Worm (Caenorhabditis elegans): ENCODE measurements around the gene old-2.

old-2 gene

DNA sequence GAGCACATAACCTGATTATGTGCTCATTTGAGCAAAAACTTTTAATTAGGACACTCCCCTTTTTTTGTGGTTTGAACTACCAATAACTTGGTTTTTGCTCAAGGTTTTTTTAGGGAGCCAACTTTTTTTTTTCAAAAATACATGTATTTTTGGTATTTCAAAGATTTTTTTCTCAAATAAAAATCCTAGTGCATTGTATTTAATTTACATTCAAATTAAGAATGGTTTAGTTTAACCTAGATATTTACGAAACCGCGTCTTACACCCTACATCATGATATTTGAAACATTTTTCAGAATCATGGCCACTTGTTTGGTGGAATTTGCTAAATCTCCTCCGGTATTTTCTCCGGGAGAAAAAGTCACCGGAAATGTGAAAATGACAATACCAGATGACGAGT is 14.5 kb downstream of the old-2 start, which contains the start of gene arrd-5:
Gene arrd-5, plus strand, starts transcription at position 301 of the 400 bp plus-strand sequence.
- TF ChIP-seq nhr-90 (tag; optimal IDR thresholded peaks at IDR 0.05) = no peak
- TF ChIP-seq madf-10 (tag; optimal IDR thresholded peaks at IDR 0.05) = no peak
- TF ChIP-seq F57A8.1 (GFP tag; optimal IDR thresholded peaks at IDR 0.05) = no peak
- TF ChIP-seq die-1 (tag; optimal IDR thresholded peaks at IDR 0.05) = no peak
- TF ChIP-seq lin-54 (GFP tag; optimal IDR thresholded peaks at IDR 0.05) = no peak
- TF ChIP-seq F37B4.10 (GFP tag; IDR thresholded peaks at IDR 0.05) = no peak

DNA sequence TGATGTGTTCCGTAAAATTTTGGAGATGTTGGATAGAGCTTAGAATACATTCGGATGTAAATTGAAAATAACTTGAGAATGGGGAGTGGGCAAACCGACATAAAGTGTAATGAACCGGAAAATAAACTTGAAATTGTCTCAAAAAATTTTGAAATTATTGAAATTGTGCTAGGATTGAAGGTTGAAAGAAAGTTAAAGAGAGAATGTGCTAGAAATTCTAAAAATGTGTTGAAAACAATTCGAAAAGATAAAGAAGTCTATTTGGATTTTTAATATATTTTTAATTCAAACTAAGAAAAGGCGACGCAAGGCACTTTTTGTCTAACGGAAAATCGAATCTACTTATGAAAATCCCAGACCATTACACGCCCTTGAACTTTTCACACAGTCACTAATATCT is 15.5 kb downstream of the old-2 start, which contains the start of gene ZK938.3:
Gene ZK938.3, minus strand, starts transcription at position 101 of the 400 bp plus-strand sequence.
- TF ChIP-seq attf-5 (GFP tag; optimal IDR thresholded peaks at IDR 0.05) (no peak), nfya-1 (tag; optimal IDR thresholded peaks at IDR 0.05; ENCODE audit: borderline replicate concordance, insufficient read depth) (no peak), B0261.1 (tag; optimal IDR thresholded peaks at IDR 0.05) (no peak), nhr-80 (tag; optimal IDR thresholded peaks at IDR 0.05) (no peak)

DNA sequence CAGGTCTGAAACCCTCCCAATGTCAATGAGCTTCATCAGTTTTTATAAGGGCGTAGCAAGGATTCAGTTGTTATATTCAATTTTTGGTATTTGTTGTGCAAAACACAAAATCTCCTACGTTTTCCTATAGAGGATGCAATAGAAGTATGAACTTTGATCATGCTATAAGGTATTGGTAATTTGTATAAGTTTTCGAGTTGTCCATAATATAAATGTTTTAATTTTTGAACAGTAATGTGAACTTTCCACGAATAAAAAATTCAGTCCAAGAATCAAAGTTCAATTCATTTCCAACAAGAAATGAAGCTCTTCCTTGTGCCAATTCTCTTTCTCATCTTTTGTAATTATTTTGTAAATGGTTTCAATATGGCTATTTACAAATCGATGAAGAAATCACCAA is 18.4 kb downstream of the old-2 start, which contains the start of gene ZK938.12:
Gene ZK938.12, plus strand, starts transcription at position 301 of the 400 bp plus-strand sequence.
- TF ChIP-seq hmg-20 (GFP tag; IDR thresholded peaks at IDR 0.05) = no peak

DNA sequence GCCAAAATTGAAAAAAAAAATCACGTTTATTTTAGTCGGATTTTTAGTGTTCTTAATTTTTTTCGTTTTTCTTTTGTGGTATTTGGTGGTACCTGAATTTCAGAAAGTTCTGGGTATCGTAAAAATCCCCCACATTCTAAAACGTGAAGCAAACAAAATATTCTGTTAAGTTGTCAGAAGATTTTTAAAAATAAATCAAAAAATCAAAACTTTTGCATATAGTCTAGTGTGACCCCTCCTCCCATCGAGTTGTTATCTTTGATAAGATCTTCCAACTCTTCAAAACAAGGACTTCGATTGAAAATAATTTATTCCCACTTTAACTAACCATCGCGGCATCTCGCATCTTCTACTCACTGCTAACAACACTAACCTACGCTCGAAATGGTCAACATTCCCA is 20.3 kb downstream of the old-2 start, which contains the start of gene ZK938.1:
Gene ZK938.1, plus strand, starts transcription at position 301 of the 400 bp plus-strand sequence.
- TF ChIP-seq K11D2.4 (GFP tag; IDR thresholded peaks at IDR 0.05) = no peak
- TF ChIP-seq ztf-6 (GFP tag; IDR thresholded peaks at IDR 0.05) = no peak
- no peak for TF ChIP-seq Y79H2A.3 (GFP tag; conservative IDR thresholded peaks at IDR 0.05)
- TF ChIP-seq lin-54 (GFP tag; optimal IDR thresholded peaks at IDR 0.05) = no peak
- TF ChIP-seq let-526 (GFP tag; IDR thresholded peaks at IDR 0.05) = no peak
- no peak for TF ChIP-seq dpff-1 (tag; optimal IDR thresholded peaks at IDR 0.05)
- TF ChIP-seq Y67H2A.10 (GFP tag; conservative IDR thresholded peaks at IDR 0.05) = no peak
- TF ChIP-seq ceh-27 (GFP tag; optimal IDR thresholded peaks at IDR 0.05) = no peak
- no peak for TF ChIP-seq snpc-4 (GFP tag; optimal IDR thresholded peaks at IDR 0.05)
- no peak for TF ChIP-seq snpc-4 (tag; optimal IDR thresholded peaks at IDR 0.05)
- TF ChIP-seq nfyb-1 (GFP tag; IDR thresholded peaks at IDR 0.05) = no peak
- no peak for TF ChIP-seq ceh-40 (GFP tag; IDR thresholded peaks at IDR 0.05)
- TF ChIP-seq egl-44 (GFP tag; IDR thresholded peaks at IDR 0.05) = no peak
- TF ChIP-seq sdz-38 (tag; optimal IDR thresholded peaks at IDR 0.05) = no peak
- TF ChIP-seq lsy-27 (tag; optimal IDR thresholded peaks at IDR 0.05; ENCODE audit: borderline replicate concordance, insufficient read depth) = no peak
- TF ChIP-seq ztf-25 (GFP tag; IDR thresholded peaks at IDR 0.05) = no peak
- no peak for TF ChIP-seq ekl-4 (GFP tag; IDR thresholded peaks at IDR 0.05)
- TF ChIP-seq ztf-26 (tag; optimal IDR thresholded peaks at IDR 0.05) = no peak
- TF ChIP-seq fkh-3 (tag; optimal IDR thresholded peaks at IDR 0.05) = no peak
- TF ChIP-seq ceh-100 (GFP tag; IDR thresholded peaks at IDR 0.05) = no peak
- TF ChIP-seq madf-3 (GFP tag; IDR thresholded peaks at IDR 0.05) = no peak

DNA sequence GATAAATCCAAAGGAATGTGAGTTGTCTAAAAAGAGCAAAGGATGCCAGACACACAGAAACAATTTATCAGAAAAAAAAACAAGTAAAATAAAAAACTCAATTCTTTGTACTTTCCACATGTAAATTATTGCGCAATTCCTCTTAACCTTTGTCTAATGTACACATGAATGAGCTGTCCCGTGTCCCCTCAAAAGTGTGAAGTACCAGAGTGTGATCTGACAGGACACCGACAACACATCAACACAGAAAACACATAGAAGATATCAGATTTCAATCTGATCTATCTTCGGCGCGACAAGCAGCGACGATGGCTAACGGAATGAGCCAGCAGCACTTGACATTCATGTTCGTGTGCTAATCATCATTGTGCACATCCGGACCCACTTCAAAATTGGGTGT is 20.9 kb downstream of the old-2 start:
- TF ChIP-seq egl-18 (GFP tag; IDR thresholded peaks at IDR 0.05) = no peak
- no peak for TF ChIP-seq ets-4 (GFP tag; optimal IDR thresholded peaks at IDR 0.05)
- no peak for TF ChIP-seq let-607 (tag; optimal IDR thresholded peaks at IDR 0.05)
- TF ChIP-seq ceh-40 (GFP tag; IDR thresholded peaks at IDR 0.05) = no peak
- TF ChIP-seq ceh-27 (GFP tag; optimal IDR thresholded peaks at IDR 0.05) = no peak
- no peak for TF ChIP-seq zim-3 (tag; optimal IDR thresholded peaks at IDR 0.05)
- TF ChIP-seq Y95B8A.8 (GFP tag; IDR thresholded peaks at IDR 0.05) = no peak
- no peak for TF ChIP-seq atf-7 (tag; optimal IDR thresholded peaks at IDR 0.05)
- no peak for TF ChIP-seq C06A6.2 (GFP tag; conservative IDR thresholded peaks at IDR 0.05)

Measured in whole organism, young adult.